Worm (Caenorhabditis elegans) whole organism, late embryonic: ENCODE results near the gene C04E7.1.

ENCODE experiments used
- ama-1 ChIP-seq: fragments of 150-350 bp; optimal IDR thresholded peaks from 2 replicates; lab custom pipeline; 2014
- unc-55 ChIP-seq: sonication (generic microtip); optimal IDR thresholded peaks from 2 replicates; lab custom pipeline; 2017; ENCODE audit warnings: missing biosample characterization, missing genetic modification reagents, missing genetic modification characterization

DNA sequence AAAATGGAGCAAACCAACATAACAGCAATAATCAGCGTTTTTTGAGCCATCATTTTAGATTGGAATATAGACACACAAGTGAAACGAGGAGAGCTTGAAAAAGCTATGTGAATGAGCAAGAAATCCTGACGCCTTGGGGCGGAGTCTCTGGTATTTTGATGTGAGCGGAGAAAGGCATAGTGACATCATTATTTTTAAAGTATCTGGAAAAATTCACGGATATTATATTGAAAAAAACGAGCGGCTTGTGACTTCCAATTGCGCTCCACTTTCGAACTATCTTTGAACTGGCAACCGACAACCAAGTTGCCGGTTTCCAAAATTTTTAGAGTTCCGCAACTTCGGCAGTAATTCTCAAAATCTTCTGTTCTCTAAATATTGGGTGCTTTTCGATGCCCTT lies 46.7 kb upstream of the C04E7.1 start, which contains the start of gene nlp-64:
- TF ChIP-seq unc-55 (no peak), ama-1 (no peak)
